Fruit fly (Drosophila melanogaster) whole organism, embryonic: ENCODE data around the gene Myo31DF.

ENCODE experiments used
- Adf1 ChIP-seq: fragments of 200-800 bp; sonication (Bioruptor generic); IDR thresholded peaks from 2 replicates; pipeline ENCODE4 v1.3.6; 2022; ENCODE audit warnings: missing biosample characterization, missing genetic modification characterization
- Atf3 ChIP-seq: fragments of 200-800 bp; sonication (Bioruptor generic); optimal IDR thresholded peaks from 3 replicates; lab custom pipeline; 2016; ENCODE audit warnings: missing biosample characterization, missing genetic modification characterization
- CG10979 ChIP-seq: fragments of 200-800 bp; sonication (Bioruptor generic); optimal IDR thresholded peaks from 2 replicates; lab custom pipeline; 2018; ENCODE audit warnings: missing biosample characterization, mild to moderate bottlenecking, missing genetic modification characterization, moderate library complexity
- CG12071 ChIP-seq: fragments of 200-800 bp; sonication (Bioruptor generic); optimal IDR thresholded peaks from 3 replicates; lab custom pipeline; 2018; ENCODE audit warnings: missing biosample characterization, mild to moderate bottlenecking, missing genetic modification characterization
- CG12659 ChIP-seq: fragments of 200-800 bp; sonication (Bioruptor generic); optimal IDR thresholded peaks from 3 replicates; lab custom pipeline; 2017; ENCODE audit warnings: mild to moderate bottlenecking, missing biosample characterization, missing genetic modification reagents, missing genetic modification characterization
- CG14667 ChIP-seq: fragments of 200-800 bp; sonication (Bioruptor generic); IDR thresholded peaks from 2 replicates; pipeline ENCODE4 v1.3.6; 2022; ENCODE audit warnings: missing biosample characterization, missing genetic modification characterization
- CG14965 ChIP-seq: fragments of 200-800 bp; sonication (Bioruptor generic); optimal IDR thresholded peaks from 2 replicates; lab custom pipeline; 2016; ENCODE audit warnings: missing biosample characterization, missing genetic modification characterization, borderline replicate concordance
- CG1603 ChIP-seq: fragments of 200-800 bp; sonication (Bioruptor generic); optimal IDR thresholded peaks from 2 replicates; lab custom pipeline; 2019; ENCODE audit warnings: missing biosample characterization, mild to moderate bottlenecking, missing genetic modification characterization, moderate library complexity
- CG16779 ChIP-seq: fragments of 200-800 bp; sonication (Bioruptor generic); IDR thresholded peaks from 2 replicates; pipeline ENCODE4 v1.3.6; 2022; ENCODE audit warnings: missing biosample characterization, missing genetic modification characterization
- CG16813 ChIP-seq: fragments of 200-800 bp; sonication (Bioruptor generic); IDR thresholded peaks from 3 replicates; pipeline ENCODE4 v1.3.6; 2022; ENCODE audit warnings: missing biosample characterization, missing genetic modification characterization; ENCODE audit not compliant: partially characterized antibody
- CG17359 ChIP-seq: fragments of 200-800 bp; sonication (Bioruptor generic); optimal IDR thresholded peaks from 3 replicates; lab custom pipeline; 2018; ENCODE audit warnings: missing biosample characterization, mild to moderate bottlenecking, missing genetic modification characterization, moderate library complexity
- CG17912 ChIP-seq: fragments of 200-800 bp; sonication (Bioruptor generic); optimal IDR thresholded peaks from 2 replicates; lab custom pipeline; 2018; ENCODE audit warnings: missing biosample characterization, mild to moderate bottlenecking, missing genetic modification characterization
- CG18764 ChIP-seq: fragments of 200-800 bp; sonication (Bioruptor generic); optimal IDR thresholded peaks from 3 replicates; lab custom pipeline; 2016; ENCODE audit warnings: missing biosample characterization, missing genetic modification characterization
- CG2678 ChIP-seq: fragments of 200-800 bp; sonication (Bioruptor generic); optimal IDR thresholded peaks from 3 replicates; lab custom pipeline; 2019; ENCODE audit warnings: missing biosample characterization, mild to moderate bottlenecking, missing genetic modification characterization, moderate library complexity
- CG3163 ChIP-seq: fragments of 200-800 bp; sonication (Bioruptor generic); optimal IDR thresholded peaks from 3 replicates; lab custom pipeline; 2016; ENCODE audit warnings: missing biosample characterization, missing genetic modification characterization
- CG42726 ChIP-seq: fragments of 200-800 bp; sonication (Bioruptor generic); IDR thresholded peaks from 2 replicates; pipeline ENCODE4 v1.3.6; 2022; ENCODE audit warnings: missing biosample characterization, missing genetic modification characterization; ENCODE audit not compliant: partially characterized antibody
- CG4820 ChIP-seq: fragments of 200-800 bp; sonication (Bioruptor generic); optimal IDR thresholded peaks from 3 replicates; lab custom pipeline; 2016; ENCODE audit warnings: missing biosample characterization, missing genetic modification characterization
- CG6654 ChIP-seq: fragments of 200-800 bp; sonication (Bioruptor generic); optimal IDR thresholded peaks from 2 replicates; lab custom pipeline; 2017; ENCODE audit warnings: missing biosample characterization, mild to moderate bottlenecking, missing genetic modification characterization
- CG7372 ChIP-seq: fragments of 200-800 bp; sonication (Bioruptor generic); IDR thresholded peaks from 2 replicates; pipeline ENCODE4 v1.3.6; 2022; ENCODE audit warnings: missing biosample characterization, missing genetic modification characterization
- CG7786 ChIP-seq: fragments of 200-800 bp; sonication (Bioruptor generic); optimal IDR thresholded peaks from 2 replicates; lab custom pipeline; 2016; ENCODE audit warnings: missing biosample characterization, missing genetic modification characterization
- CG7987 ChIP-seq: fragments of 200-800 bp; sonication (Bioruptor generic); optimal IDR thresholded peaks from 2 replicates; lab custom pipeline; 2018; ENCODE audit warnings: missing biosample characterization, mild to moderate bottlenecking, missing genetic modification characterization, moderate library complexity
- CG9609 ChIP-seq: fragments of 200-800 bp; sonication (Bioruptor generic); optimal IDR thresholded peaks from 3 replicates; lab custom pipeline; 2016; ENCODE audit warnings: missing biosample characterization, missing genetic modification characterization
- CHES-1-like ChIP-seq: fragments of 200-800 bp; sonication (Bioruptor generic); optimal IDR thresholded peaks from 2 replicates; lab custom pipeline; 2016; ENCODE audit warnings: missing biosample characterization, missing genetic modification characterization
- CTCF ChIP-seq: fragments of 200-800 bp; sonication (Bioruptor generic); optimal IDR thresholded peaks from 2 replicates; lab custom pipeline; 2017; ENCODE audit warnings: missing biosample characterization, mild to moderate bottlenecking, missing genetic modification characterization, moderate library complexity
- Dp ChIP-seq: fragments of 200-800 bp; sonication (Bioruptor generic); optimal IDR thresholded peaks from 2 replicates; lab custom pipeline; 2018; ENCODE audit warnings: missing biosample characterization, mild to moderate bottlenecking, missing genetic modification characterization, moderate library complexity
- Dref ChIP-seq: fragments of 200-800 bp; sonication (Bioruptor generic); IDR thresholded peaks from 2 replicates; pipeline ENCODE4 v1.3.6; 2022; ENCODE audit warnings: missing biosample characterization, missing genetic modification characterization
- Drgx ChIP-seq: fragments of 200-800 bp; sonication (Bioruptor generic); IDR thresholded peaks from 2 replicates; pipeline ENCODE4 v1.3.6; 2022; ENCODE audit warnings: missing biosample characterization, missing genetic modification characterization
- Hmx ChIP-seq: fragments of 200-800 bp; sonication (Bioruptor generic); optimal IDR thresholded peaks from 2 replicates; lab custom pipeline; 2016; ENCODE audit warnings: missing biosample characterization, missing genetic modification characterization
- Hr39 ChIP-seq: fragments of >200 bp; optimal IDR thresholded peaks from 2 replicates; lab custom pipeline; 2017
- Opbp ChIP-seq: fragments of 200-800 bp; sonication (Bioruptor generic); IDR thresholded peaks from 3 replicates; pipeline ENCODE4 v1.3.6; 2022; ENCODE audit warnings: missing biosample characterization, missing genetic modification characterization; ENCODE audit not compliant: partially characterized antibody
- Pdp1 ChIP-seq, 2 experiments: fragments of 200-800 bp; sonication (Bioruptor generic); optimal IDR thresholded peaks; 3 replicates each; lab custom pipeline; 2016; ENCODE audit warnings: missing biosample characterization in 2 of 2, missing genetic modification characterization in 2 of 2, mild to moderate bottlenecking in 1 of 2, moderate library complexity in 1 of 2
- YL-1 ChIP-seq: fragments of 200-800 bp; sonication (Bioruptor generic); optimal IDR thresholded peaks from 3 replicates; lab custom pipeline; 2017; ENCODE audit warnings: missing biosample characterization, mild to moderate bottlenecking, missing genetic modification characterization
- chm ChIP-seq: fragments of 200-800 bp; sonication (Bioruptor generic); IDR thresholded peaks from 2 replicates; pipeline ENCODE4 v1.3.6; 2022; ENCODE audit warnings: missing biosample characterization, missing genetic modification characterization
- crc ChIP-seq: fragments of 200-800 bp; sonication (Bioruptor generic); optimal IDR thresholded peaks from 2 replicates; lab custom pipeline; 2016; ENCODE audit warnings: missing biosample characterization, missing genetic modification characterization
- dan ChIP-seq: fragments of 200-800 bp; sonication (Bioruptor generic); IDR thresholded peaks from 2 replicates; pipeline ENCODE4 v1.3.6; 2022; ENCODE audit warnings: missing biosample characterization, missing genetic modification characterization
- esg ChIP-seq: fragments of 200-800 bp; sonication (Bioruptor generic); conservative IDR thresholded peaks from 2 replicates; pipeline ENCODE4 v1.3.6; 2022; ENCODE audit warnings: missing biosample characterization, missing genetic modification characterization
- lola ChIP-seq, 3 experiments: fragments of >200 bp in 2 of 3; fragments of 200-800 bp in 1 of 3; sonication (Bioruptor generic) in 1 of 3; optimal IDR thresholded peaks; 2 replicates each; lab custom pipeline; 2017 to 2019; ENCODE audit warnings: missing biosample characterization in 3 of 3, missing genetic modification characterization in 3 of 3, mild to moderate bottlenecking in 1 of 3, moderate library complexity in 1 of 3
- psq ChIP-seq: fragments of 200-800 bp; sonication (Bioruptor generic); optimal IDR thresholded peaks from 2 replicates; lab custom pipeline; 2017; ENCODE audit warnings: missing biosample characterization, missing genetic modification characterization
- salm ChIP-seq: fragments of 200-800 bp; sonication (Bioruptor generic); optimal IDR thresholded peaks from 2 replicates; lab custom pipeline; 2018; ENCODE audit warnings: missing biosample characterization, mild to moderate bottlenecking, missing genetic modification characterization
- scrt ChIP-seq: fragments of 200-800 bp; sonication (Bioruptor generic); optimal IDR thresholded peaks from 2 replicates; lab custom pipeline; 2018; ENCODE audit warnings: missing biosample characterization, mild to moderate bottlenecking, missing genetic modification characterization, moderate library complexity
- twi ChIP-seq: fragments of 200-800 bp; optimal IDR thresholded peaks from 2 replicates; lab custom pipeline; 2019; ENCODE audit warnings: missing biosample characterization, mild to moderate bottlenecking, missing genetic modification characterization, moderate library complexity
- unpg ChIP-seq: fragments of 200-800 bp; sonication (Bioruptor generic); optimal IDR thresholded peaks from 3 replicates; lab custom pipeline; 2018; ENCODE audit warnings: missing biosample characterization, mild to moderate bottlenecking, missing genetic modification characterization, moderate library complexity

The Myo31DF gene

dm6 chr2L:10466865-10467270, 39.7 kb downstream of the Myo31DF start (continued):
- no peak for TF ChIP-seq salm
- peak; percentile 17 for TF ChIP-seq twi (tag; lab: Kevin White, UChicago)
- no peak for TF ChIP-seq CG16813 (GFP tag; lab: Robert Waterston, UW)
- peak; percentile 37 to 48 for TF ChIP-seq Pdp1 (GFP tag; optimal IDR thresholded peaks at IDR 0.05; lab: Kevin White, UChicago)
- peak; percentile 80 for TF ChIP-seq CG10979 (tag; lab: Kevin White, UChicago)
- peak; percentile 22 for TF ChIP-seq unpg (GFP tag; lab: Kevin White, UChicago)
- TF ChIP-seq crc (GFP tag; lab: Kevin White, UChicago): no peak
- peak; percentile 35 for TF ChIP-seq CG12071 (GFP tag; lab: Kevin White, UChicago)
- TF ChIP-seq esg (GFP tag; lab: Robert Waterston, UW): no peak; the same call in 1 of the 2 replicates
- TF ChIP-seq CG6654 (GFP tag; lab: Kevin White, UChicago): peak; percentile 32
- TF ChIP-seq CG1603 (tag; lab: Kevin White, UChicago): no peak
- no peak for TF ChIP-seq Opbp (GFP tag; lab: Robert Waterston, UW)
- TF ChIP-seq Adf1 (GFP tag; lab: Robert Waterston, UW): no peak
- no peak for TF ChIP-seq CG7987
- TF ChIP-seq Atf3 (GFP tag; lab: Kevin White, UChicago): peak; percentile 34
- TF ChIP-seq CG16779 (GFP tag; lab: Robert Waterston, UW): no peak
- TF ChIP-seq CG12659: peak; percentile 57
- TF ChIP-seq CG9609 (GFP tag; lab: Kevin White, UChicago): peak; percentile 39
- TF ChIP-seq Drgx: 0 out of 2 replicates have a peak, but pooled peaks have one; percentile 12
- no peak for TF ChIP-seq scrt (GFP tag; lab: Kevin White, UChicago)
- TF ChIP-seq psq (GFP tag; lab: Kevin White, UChicago): peak; percentile 10
- TF ChIP-seq Hmx (GFP tag; lab: Kevin White, UChicago): no peak
- no peak for TF ChIP-seq CG14667 (GFP tag; lab: Robert Waterston, UW)
- peak in 1 of 3 experiments; percentile 74 for TF ChIP-seq lola (GFP tag; optimal IDR thresholded peaks at IDR 0.05; lab: Kevin White, UChicago)
- no peak for TF ChIP-seq CG3163 (GFP tag; lab: Kevin White, UChicago)
- no peak for TF ChIP-seq Dp (GFP tag; lab: Kevin White, UChicago)
- TF ChIP-seq chm: no peak
- peak; percentile 28 for TF ChIP-seq CG7786 (GFP tag; lab: Kevin White, UChicago)
- TF ChIP-seq CG2678 (tag; lab: Kevin White, UChicago): no peak
- TF ChIP-seq CG17912 (GFP tag; lab: Kevin White, UChicago): no peak
- no peak for TF ChIP-seq CG7372
- peak; percentile 1 for TF ChIP-seq CG18764 (GFP tag; lab: Kevin White, UChicago)
- peak; percentile 74 for TF ChIP-seq CG17359
- no peak for TF ChIP-seq Hr39 (lab: Kevin White, UChicago)
- TF ChIP-seq YL-1 (GFP tag; lab: Kevin White, UChicago): no peak
- no peak for TF ChIP-seq CHES-1-like (GFP tag; lab: Kevin White, UChicago)
- TF ChIP-seq Dref (GFP tag; lab: Robert Waterston, UW): no peak
- TF ChIP-seq, all 482 proteins: peak for 233

- TF ChIP-seq CG4820 (GFP tag; lab: Kevin White, UChicago) (no peak), CG10979 (tag; lab: Kevin White, UChicago) (peak; percentile 56), CTCF (peak; percentile 80), CG42726 (GFP tag; lab: Robert Waterston, UW) (no peak), dan (GFP tag; lab: Robert Waterston, UW) (no peak), CG14965 (peak; percentile 88)
These were observed 47.6 kb downstream of the Myo31DF start for dm6 chr2L:10458979-10459378.
